Worm (Caenorhabditis elegans): ENCODE measurements around the gene M28.8.

Gene M28.8

ce11 chrII:10627963-10628362 is at the start of gene M28.8:
Gene M28.8 (plus strand): TSS chrII:10628263.
- TF ChIP-seq cog-1 (tag; optimal IDR thresholded peaks at IDR 0.05) (no peak), tab-1 (GFP tag; IDR thresholded peaks at IDR 0.05) (no peak), med-1 (GFP tag; optimal IDR thresholded peaks at IDR 0.05; ENCODE audit: insufficient read depth) (no peak), ztf-29 (GFP tag; IDR thresholded peaks at IDR 0.05) (no peak), klf-2 (GFP tag; conservative IDR thresholded peaks at IDR 0.05) (no peak), ztf-23 (GFP tag; IDR thresholded peaks at IDR 0.05) (no peak), T22C8.4 (GFP tag; IDR thresholded peaks at IDR 0.05) (no peak), ref-1 (GFP tag; conservative IDR thresholded peaks at IDR 0.05) (no peak), flt-1 (GFP tag; IDR thresholded peaks at IDR 0.05) (no peak)

ce11 chrII:10578843-10579430 is 49.1 kb upstream of the M28.8 start, which contains the start of gene rpb-6:
Gene rpb-6 (plus strand): TSS chrII:10579380.
- TF ChIP-seq med-1 (GFP tag; optimal IDR thresholded peaks at IDR 0.05; ENCODE audit: insufficient read depth) (no peak), T22C8.4 (GFP tag; IDR thresholded peaks at IDR 0.05) (no peak), cog-1 (tag; optimal IDR thresholded peaks at IDR 0.05) (no peak), flt-1 (GFP tag; IDR thresholded peaks at IDR 0.05) (no peak), tab-1 (GFP tag; IDR thresholded peaks at IDR 0.05) (no peak), ztf-29 (GFP tag; IDR thresholded peaks at IDR 0.05) (no peak), ztf-23 (GFP tag; IDR thresholded peaks at IDR 0.05) (no peak), klf-2 (GFP tag; conservative IDR thresholded peaks at IDR 0.05) (no peak), ref-1 (GFP tag; conservative IDR thresholded peaks at IDR 0.05) (no peak)

ce11 chrII:10579655-10580054 is 48.4 kb upstream of the M28.8 start, which contains the start of gene dohh-1:
Gene dohh-1 (plus strand): TSS chrII:10579955.
- TF ChIP-seq ztf-29 (GFP tag; IDR thresholded peaks at IDR 0.05) (no peak), klf-2 (GFP tag; conservative IDR thresholded peaks at IDR 0.05) (no peak), tab-1 (GFP tag; IDR thresholded peaks at IDR 0.05) (no peak), ztf-23 (GFP tag; IDR thresholded peaks at IDR 0.05) (no peak), med-1 (GFP tag; optimal IDR thresholded peaks at IDR 0.05; ENCODE audit: insufficient read depth) (no peak), T22C8.4 (GFP tag; IDR thresholded peaks at IDR 0.05) (no peak), ref-1 (GFP tag; conservative IDR thresholded peaks at IDR 0.05) (no peak)

- TF ChIP-seq ztf-23 (GFP tag; IDR thresholded peaks at IDR 0.05) (no peak), ref-1 (GFP tag; conservative IDR thresholded peaks at IDR 0.05) (no peak), ztf-29 (GFP tag; IDR thresholded peaks at IDR 0.05) (no peak), tab-1 (GFP tag; IDR thresholded peaks at IDR 0.05) (no peak), T22C8.4 (GFP tag; IDR thresholded peaks at IDR 0.05) (no peak)
Measured at ce11 chrII:10580833-10581232, 47.2 kb upstream of the M28.8 start, which contains the start of gene dap-3. Gene dap-3 (plus strand): TSS chrII:10581133.

- TF ChIP-seq med-1 (GFP tag; optimal IDR thresholded peaks at IDR 0.05; ENCODE audit: insufficient read depth) (no peak), ztf-23 (GFP tag; IDR thresholded peaks at IDR 0.05) (no peak), klf-2 (GFP tag; conservative IDR thresholded peaks at IDR 0.05) (no peak), flt-1 (GFP tag; IDR thresholded peaks at IDR 0.05) (no peak), ztf-29 (GFP tag; IDR thresholded peaks at IDR 0.05) (no peak), ref-1 (GFP tag; conservative IDR thresholded peaks at IDR 0.05) (no peak), T22C8.4 (GFP tag; IDR thresholded peaks at IDR 0.05) (no peak), cog-1 (tag; optimal IDR thresholded peaks at IDR 0.05) (no peak), tab-1 (GFP tag; IDR thresholded peaks at IDR 0.05) (no peak)
Measured at ce11 chrII:10582318-10582717, 45.7 kb upstream of the M28.8 start, which contains the start of gene mrps-22. Gene mrps-22 (plus strand): TSS chrII:10582618.

- TF ChIP-seq ztf-29 (GFP tag; IDR thresholded peaks at IDR 0.05): no peak
- TF ChIP-seq ztf-23 (GFP tag; IDR thresholded peaks at IDR 0.05): no peak
- no peak for TF ChIP-seq med-1 (GFP tag; optimal IDR thresholded peaks at IDR 0.05; ENCODE audit: insufficient read depth)
- TF ChIP-seq tab-1 (GFP tag; IDR thresholded peaks at IDR 0.05): no peak
- TF ChIP-seq cog-1 (tag; optimal IDR thresholded peaks at IDR 0.05): no peak
- TF ChIP-seq klf-2 (GFP tag; conservative IDR thresholded peaks at IDR 0.05): no peak
- no peak for TF ChIP-seq T22C8.4 (GFP tag; IDR thresholded peaks at IDR 0.05)
- no peak for TF ChIP-seq ref-1 (GFP tag; conservative IDR thresholded peaks at IDR 0.05)
- no peak for TF ChIP-seq flt-1 (GFP tag; IDR thresholded peaks at IDR 0.05)
Measured at ce11 chrII:10584036-10584435, 44.0 kb upstream of the M28.8 start, which contains the start of gene algn-9. Gene algn-9 (plus strand): TSS chrII:10584336.

ce11 chrII:10587742-10588141 is 40.3 kb upstream of the M28.8 start, which contains the start of gene crn-3:
Gene crn-3 (plus strand): TSS chrII:10588042.
- TF ChIP-seq cog-1 (tag; optimal IDR thresholded peaks at IDR 0.05) (no peak), ztf-23 (GFP tag; IDR thresholded peaks at IDR 0.05) (no peak), ref-1 (GFP tag; conservative IDR thresholded peaks at IDR 0.05) (no peak), ztf-29 (GFP tag; IDR thresholded peaks at IDR 0.05) (no peak), med-1 (GFP tag; optimal IDR thresholded peaks at IDR 0.05; ENCODE audit: insufficient read depth) (no peak), tab-1 (GFP tag; IDR thresholded peaks at IDR 0.05) (no peak), T22C8.4 (GFP tag; IDR thresholded peaks at IDR 0.05) (no peak), flt-1 (GFP tag; IDR thresholded peaks at IDR 0.05) (no peak), klf-2 (GFP tag; conservative IDR thresholded peaks at IDR 0.05) (no peak)

ce11 chrII:10592452-10592851 is 35.6 kb upstream of the M28.8 start, which contains the start of gene crn-5:
Gene crn-5 (plus strand): TSS chrII:10592752.
- TF ChIP-seq med-1 (GFP tag; optimal IDR thresholded peaks at IDR 0.05; ENCODE audit: insufficient read depth): no peak
- TF ChIP-seq flt-1 (GFP tag; IDR thresholded peaks at IDR 0.05): no peak
- TF ChIP-seq ref-1 (GFP tag; conservative IDR thresholded peaks at IDR 0.05): no peak
- TF ChIP-seq T22C8.4 (GFP tag; IDR thresholded peaks at IDR 0.05): no peak
- no peak for TF ChIP-seq tab-1 (GFP tag; IDR thresholded peaks at IDR 0.05)
- no peak for TF ChIP-seq ztf-23 (GFP tag; IDR thresholded peaks at IDR 0.05)
- no peak for TF ChIP-seq klf-2 (GFP tag; conservative IDR thresholded peaks at IDR 0.05)
- no peak for TF ChIP-seq cog-1 (tag; optimal IDR thresholded peaks at IDR 0.05)
- TF ChIP-seq ztf-29 (GFP tag; IDR thresholded peaks at IDR 0.05): no peak

- TF ChIP-seq cog-1 (tag; optimal IDR thresholded peaks at IDR 0.05) (no peak), klf-2 (GFP tag; conservative IDR thresholded peaks at IDR 0.05) (no peak), flt-1 (GFP tag; IDR thresholded peaks at IDR 0.05) (no peak), med-1 (GFP tag; optimal IDR thresholded peaks at IDR 0.05; ENCODE audit: insufficient read depth) (no peak), ref-1 (GFP tag; conservative IDR thresholded peaks at IDR 0.05) (no peak), tab-1 (GFP tag; IDR thresholded peaks at IDR 0.05) (no peak), ztf-23 (GFP tag; IDR thresholded peaks at IDR 0.05) (no peak), T22C8.4 (GFP tag; IDR thresholded peaks at IDR 0.05) (no peak), ztf-29 (GFP tag; IDR thresholded peaks at IDR 0.05) (no peak)
Measured at ce11 chrII:10594312-10594711, 33.8 kb upstream of the M28.8 start.
